Worm (Caenorhabditis elegans): ENCODE data around the gene Y39A1A.18.
A peak's percentile ranks its signal among the peaks of the same experiment; 100 is the strongest.

The Y39A1A.18 gene

DNA sequence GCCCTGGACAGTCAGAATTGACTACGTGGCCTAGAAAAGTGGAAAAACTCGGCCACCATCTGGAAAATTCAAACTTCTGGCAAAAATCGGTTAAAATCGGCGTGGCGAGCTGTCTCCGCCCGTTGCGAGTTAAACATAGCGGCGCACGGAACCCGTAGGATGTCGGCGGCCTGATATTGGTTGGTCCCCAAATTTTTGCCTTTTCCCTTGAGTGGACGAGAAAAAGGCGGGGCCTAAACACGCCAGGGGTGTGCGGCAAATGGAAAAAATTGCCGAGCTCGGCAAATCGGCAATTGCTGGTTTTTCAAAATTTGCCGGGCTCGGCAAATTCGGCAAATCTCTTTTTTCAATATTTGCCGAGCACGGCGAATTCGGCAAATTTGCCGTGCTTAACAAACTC is 39.0 kb upstream of the Y39A1A.18 start (continued):
- TF ChIP-seq ekl-4 (GFP tag; IDR thresholded peaks at IDR 0.05) (no peak), F57C9.4 (tag; optimal IDR thresholded peaks at IDR 0.05) (no peak), egl-18 (GFP tag; IDR thresholded peaks at IDR 0.05) (no peak), B0261.1 (tag; optimal IDR thresholded peaks at IDR 0.05) (no peak), T26A5.8 (tag; optimal IDR thresholded peaks at IDR 0.05) (no peak), attf-3 (GFP tag; conservative IDR thresholded peaks at IDR 0.05) (no peak), hmg-1.2 (GFP tag; IDR thresholded peaks at IDR 0.05) (peak; percentile 77), Y53F4B.3 (GFP tag; IDR thresholded peaks at IDR 0.05) (no peak), ccch-3 (GFP tag; optimal IDR thresholded peaks at IDR 0.05) (no peak), mel-28 (tag; optimal IDR thresholded peaks at IDR 0.05; ENCODE audit: borderline replicate concordance) (no peak), T07F8.4 (tag; optimal IDR thresholded peaks at IDR 0.05) (no peak), nhr-27 (tag; optimal IDR thresholded peaks at IDR 0.05) (no peak), rec-8 (tag; optimal IDR thresholded peaks at IDR 0.05) (no peak), dox-1 (GFP tag; IDR thresholded peaks at IDR 0.05) (peak; percentile 66; the same call in 1 of the 2 replicates), ztf-22 (GFP tag; optimal IDR thresholded peaks at IDR 0.05) (no peak), tlf-1 (GFP tag; optimal IDR thresholded peaks at IDR 0.05) (no peak), F39B2.1 (GFP tag; IDR thresholded peaks at IDR 0.05) (no peak), hmg-20 (GFP tag; IDR thresholded peaks at IDR 0.05) (no peak), F57A8.1 (GFP tag; optimal IDR thresholded peaks at IDR 0.05) (no peak), xnd-1 (tag; optimal IDR thresholded peaks at IDR 0.05) (no peak), F23B12.7 (tag; optimal IDR thresholded peaks at IDR 0.05; ENCODE audit: insufficient read depth) (no peak), snpc-3.4 (tag; optimal IDR thresholded peaks at IDR 0.05) (peak; percentile 55), nhr-90 (tag; optimal IDR thresholded peaks at IDR 0.05) (no peak), C17E4.6 (GFP tag; IDR thresholded peaks at IDR 0.05) (0 out of 2 replicates have a peak, but pooled peaks have one; percentile 30), sptf-2 (GFP tag; optimal IDR thresholded peaks at IDR 0.05) (no peak), unc-62 (GFP tag; optimal IDR thresholded peaks at IDR 0.05) (no peak), cebp-2 (GFP tag; IDR thresholded peaks at IDR 0.05) (no peak), F22D6.2 (tag; optimal IDR thresholded peaks at IDR 0.05) (no peak), ama-1 (optimal IDR thresholded peaks at IDR 0.05) (no peak), ama-1 (GFP tag; optimal IDR thresholded peaks at IDR 0.05) (no peak), lag-1 (GFP tag; IDR thresholded peaks at IDR 0.05) (no peak), repo-1 (tag; optimal IDR thresholded peaks at IDR 0.05) (no peak), F52B5.7 (tag; optimal IDR thresholded peaks at IDR 0.05) (no peak), him-1 (tag; optimal IDR thresholded peaks at IDR 0.05) (no peak), ztf-3 (GFP tag; optimal IDR thresholded peaks at IDR 0.05) (no peak), nfya-1 (tag; optimal IDR thresholded peaks at IDR 0.05; ENCODE audit: borderline replicate concordance, insufficient read depth) (no peak), Y79H2A.3 (GFP tag; conservative IDR thresholded peaks at IDR 0.05) (no peak), attf-6 (GFP tag; IDR thresholded peaks at IDR 0.05) (0 out of 2 replicates have a peak, but pooled peaks have one; percentile 54), ceh-40 (GFP tag; IDR thresholded peaks at IDR 0.05) (no peak), sea-2 (GFP tag; IDR thresholded peaks at IDR 0.05) (no peak), nfya-2 (GFP tag; IDR thresholded peaks at IDR 0.05) (no peak), K11D2.4 (GFP tag; IDR thresholded peaks at IDR 0.05) (no peak), ceh-79 (tag; optimal IDR thresholded peaks at IDR 0.05) (no peak), ZK185.1 (tag; optimal IDR thresholded peaks at IDR 0.05; ENCODE audit: poor library complexity, severe bottlenecking) (no peak), Y53G8AR.9 (GFP tag; conservative IDR thresholded peaks at IDR 0.05) (peak; percentile 65; the same call in 1 of the 2 replicates), somi-1 (GFP tag; optimal IDR thresholded peaks at IDR 0.05) (no peak), bed-2 (GFP tag; IDR thresholded peaks at IDR 0.05) (no peak), madf-6 (GFP tag; IDR thresholded peaks at IDR 0.05) (peak; percentile 79), gei-17 (GFP tag; optimal IDR thresholded peaks at IDR 0.05) (no peak), dpl-1 (GFP tag; optimal IDR thresholded peaks at IDR 0.05) (no peak)
